Worm (Caenorhabditis elegans): ENCODE results near the gene cpar-1.
A peak's percentile ranks its signal among the peaks of the same experiment; 100 is the strongest.

cpar-1 gene

ce11 chrIII:9471996-9472395, 38.1 kb downstream of the cpar-1 start:
- TF ChIP-seq ztf-16 (tag; optimal IDR thresholded peaks at IDR 0.05), result no peak
- TF ChIP-seq elt-2 (tag; optimal IDR thresholded peaks at IDR 0.05), result no peak
- no peak for TF ChIP-seq C38D4.7 (GFP tag; optimal IDR thresholded peaks at IDR 0.05)
- TF ChIP-seq tbx-2 (tag; optimal IDR thresholded peaks at IDR 0.05), result no peak
- TF ChIP-seq eyg-1 (tag; optimal IDR thresholded peaks at IDR 0.05), result no peak
- no peak for TF ChIP-seq zip-5 (tag; optimal IDR thresholded peaks at IDR 0.05)
- TF ChIP-seq sox-4 (tag; optimal IDR thresholded peaks at IDR 0.05), result no peak
- TF ChIP-seq nhr-232 (tag; optimal IDR thresholded peaks at IDR 0.05), result no peak

- TF ChIP-seq pax-1 (tag; optimal IDR thresholded peaks at IDR 0.05), result no peak
- no peak for TF ChIP-seq elt-4 (tag; optimal IDR thresholded peaks at IDR 0.05)
- no peak for TF ChIP-seq npax-4 (tag; optimal IDR thresholded peaks at IDR 0.05)
- no peak for TF ChIP-seq tbx-2 (tag; optimal IDR thresholded peaks at IDR 0.05)
- no peak for TF ChIP-seq ceh-2 (tag; optimal IDR thresholded peaks at IDR 0.05)
- no peak for TF ChIP-seq unc-86 (tag; optimal IDR thresholded peaks at IDR 0.05)
- no peak for TF ChIP-seq dve-1 (tag; optimal IDR thresholded peaks at IDR 0.05)
- no peak for TF ChIP-seq ceh-24 (tag; optimal IDR thresholded peaks at IDR 0.05)
- no peak for TF ChIP-seq T23F11.4 (GFP tag; optimal IDR thresholded peaks at IDR 0.05)
- TF ChIP-seq ceh-48 (tag; optimal IDR thresholded peaks at IDR 0.05), result no peak
- no peak for TF ChIP-seq che-1 (tag; optimal IDR thresholded peaks at IDR 0.05)
- TF ChIP-seq Y22D7AL.16 (tag; optimal IDR thresholded peaks at IDR 0.05), result no peak
- no peak for TF ChIP-seq ahr-1 (tag; optimal IDR thresholded peaks at IDR 0.05)
Measured at ce11 chrIII:9472464-9472863, 38.6 kb downstream of the cpar-1 start.

- no peak for TF ChIP-seq pax-1 (tag; optimal IDR thresholded peaks at IDR 0.05)
- peak; percentile 1 for TF ChIP-seq elt-2 (tag; optimal IDR thresholded peaks at IDR 0.05)
- no peak for TF ChIP-seq nhr-11 (tag; optimal IDR thresholded peaks at IDR 0.05)
- no peak for TF ChIP-seq pha-4 (tag; optimal IDR thresholded peaks at IDR 0.05)
- TF ChIP-seq elt-4 (tag; optimal IDR thresholded peaks at IDR 0.05), result no peak
- TF ChIP-seq fkh-10 (GFP tag; optimal IDR thresholded peaks at IDR 0.05), result no peak
Measured at ce11 chrIII:9474501-9474900, 40.6 kb downstream of the cpar-1 start.

ce11 chrIII:9476564-9476963, 42.7 kb downstream of the cpar-1 start:
- no peak for TF ChIP-seq T23F11.4 (GFP tag; optimal IDR thresholded peaks at IDR 0.05)
- TF ChIP-seq fax-1 (tag; optimal IDR thresholded peaks at IDR 0.05), result no peak
- TF ChIP-seq pros-1 (tag; optimal IDR thresholded peaks at IDR 0.05), result no peak
- no peak for TF ChIP-seq syd-9 (tag; optimal IDR thresholded peaks at IDR 0.05)
- TF ChIP-seq che-1 (tag; optimal IDR thresholded peaks at IDR 0.05), result no peak
- TF ChIP-seq hlh-13 (GFP tag; optimal IDR thresholded peaks at IDR 0.05), result no peak
- TF ChIP-seq mec-3 (tag; optimal IDR thresholded peaks at IDR 0.05; ENCODE audit: borderline replicate concordance), result no peak
- no peak for TF ChIP-seq elt-2 (tag; optimal IDR thresholded peaks at IDR 0.05)
- no peak for TF ChIP-seq nfya-1 (tag; optimal IDR thresholded peaks at IDR 0.05)

ce11 chrIII:9482423-9482993, 48.7 kb downstream of the cpar-1 start:
- TF ChIP-seq ceh-31 (tag; optimal IDR thresholded peaks at IDR 0.05) (no peak), tbx-7 (tag; optimal IDR thresholded peaks at IDR 0.05) (no peak)

ce11 chrIII:9483716-9484115, 49.9 kb downstream of the cpar-1 start:
- TF ChIP-seq nfya-1 (tag; optimal IDR thresholded peaks at IDR 0.05), result peak; percentile 59
- TF ChIP-seq ttx-3 (tag; optimal IDR thresholded peaks at IDR 0.05), result no peak
- TF ChIP-seq unc-42 (tag; optimal IDR thresholded peaks at IDR 0.05), result peak; percentile 54
- no peak for TF ChIP-seq mec-3 (tag; optimal IDR thresholded peaks at IDR 0.05; ENCODE audit: borderline replicate concordance)
- peak; percentile 56 for TF ChIP-seq ceh-31 (tag; optimal IDR thresholded peaks at IDR 0.05)
- no peak for TF ChIP-seq fkh-6 (tag; optimal IDR thresholded peaks at IDR 0.05)
- TF ChIP-seq ceh-34 (tag; optimal IDR thresholded peaks at IDR 0.05), result peak; percentile 32
- TF ChIP-seq ceh-30 (tag; optimal IDR thresholded peaks at IDR 0.05), result no peak
- no peak for TF ChIP-seq hlh-15 (tag; optimal IDR thresholded peaks at IDR 0.05)
- TF ChIP-seq ceh-45 (GFP tag; IDR thresholded peaks at IDR 0.05), result no peak
- no peak for TF ChIP-seq nhr-232 (tag; optimal IDR thresholded peaks at IDR 0.05)
- TF ChIP-seq sdc-2 (tag; optimal IDR thresholded peaks at IDR 0.05), result no peak
- TF ChIP-seq odd-2 (tag; optimal IDR thresholded peaks at IDR 0.05), result no peak
- no peak for TF ChIP-seq pros-1 (tag; optimal IDR thresholded peaks at IDR 0.05)
- peak; percentile 80 for TF ChIP-seq hlh-8 (tag; optimal IDR thresholded peaks at IDR 0.05)
- no peak for TF ChIP-seq gmeb-2 (tag; optimal IDR thresholded peaks at IDR 0.05)

All from whole organism, late embryonic.